Fruit fly (Drosophila melanogaster): ENCODE measurements around the gene CG2129.

DNA sequence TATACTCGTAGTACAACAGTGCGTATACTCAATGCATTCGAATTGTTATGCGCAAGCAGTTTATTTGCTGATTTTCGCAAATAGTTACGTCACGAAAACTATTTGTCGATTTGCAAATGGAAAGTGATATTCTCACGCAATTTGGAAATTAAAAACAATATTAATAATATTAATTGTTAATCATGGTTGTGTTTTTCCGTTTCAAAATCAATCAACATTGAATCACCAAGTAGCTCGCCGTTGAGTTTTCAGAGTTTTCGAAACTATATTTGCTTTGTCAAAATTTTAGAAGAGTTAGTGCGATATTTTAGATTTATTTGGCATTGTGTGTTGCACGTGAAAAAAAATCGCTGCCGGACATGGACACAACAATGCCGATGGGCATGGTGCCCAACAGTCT is 14.1 kb downstream of the CG2129 start, which contains the start of gene CG15337:
- TF ChIP-seq rgr (GFP tag; optimal IDR thresholded peaks at IDR 0.05) (no peak), psq (GFP tag; optimal IDR thresholded peaks at IDR 0.05) (no peak), usp (GFP tag; optimal IDR thresholded peaks at IDR 0.05) (no peak), Hnf4 (GFP tag; optimal IDR thresholded peaks at IDR 0.05) (no peak), Abd-B (GFP tag; optimal IDR thresholded peaks at IDR 0.05) (no peak), Myc (optimal IDR thresholded peaks at IDR 0.05) (no peak), pan (optimal IDR thresholded peaks at IDR 0.05) (no peak), h (GFP tag; optimal IDR thresholded peaks at IDR 0.05) (no peak), br (GFP tag; optimal IDR thresholded peaks at IDR 0.05) (no peak), Hr78 (GFP tag; optimal IDR thresholded peaks at IDR 0.05) (no peak), GATAd (GFP tag; optimal IDR thresholded peaks at IDR 0.05) (no peak)
